Fruit fly (Drosophila melanogaster): ENCODE measurements around the gene rept.

rept gene

DNA sequence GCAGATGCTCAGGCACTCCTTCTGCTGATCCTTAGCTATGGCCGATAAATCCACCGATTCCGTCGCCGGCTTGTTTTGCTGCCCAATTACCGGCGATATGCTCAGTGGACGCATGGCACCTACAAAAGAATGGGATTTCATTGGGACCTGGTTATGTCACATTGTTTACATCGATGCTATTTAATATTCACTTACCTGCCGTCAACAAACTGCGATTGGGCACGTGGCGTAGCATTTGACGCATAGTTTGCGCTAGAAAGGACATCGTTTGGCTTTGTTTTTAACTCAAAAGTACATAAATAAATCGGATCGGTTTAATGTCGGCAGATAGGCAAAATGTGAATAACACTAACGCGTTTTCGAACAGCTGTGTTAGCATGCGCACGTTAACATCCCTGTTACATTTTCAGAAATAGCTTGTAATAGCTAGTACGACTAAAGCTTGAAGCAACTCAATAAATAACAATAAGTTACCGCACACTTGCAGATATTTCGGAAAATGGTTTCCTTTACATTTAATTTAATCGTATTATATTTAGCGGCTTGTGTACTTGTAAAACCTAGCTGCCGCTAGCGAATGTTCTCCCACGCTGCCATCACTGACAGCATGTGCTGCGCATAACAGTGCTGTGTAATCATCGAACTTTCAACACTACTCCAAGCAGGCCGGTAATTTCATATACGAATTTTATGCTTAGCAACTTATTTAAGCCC is at the start of gene rept, which contains the start of gene mRpL21 (continued):
- TF ChIP-seq oc (tag; optimal IDR thresholded peaks at IDR 0.05): no peak
- TF ChIP-seq Dek (tag; optimal IDR thresholded peaks at IDR 0.05): peak; percentile 11
- no peak for TF ChIP-seq CG6791 (GFP tag; IDR thresholded peaks at IDR 0.05; ENCODE audit: partially characterized antibody)
- peak; percentile 87 for TF ChIP-seq CG3281 (GFP tag; optimal IDR thresholded peaks at IDR 0.05)
- TF ChIP-seq chif (GFP tag; optimal IDR thresholded peaks at IDR 0.05): peak in 1 of 2 experiments; percentile 4
- TF ChIP-seq CG3407 (GFP tag; optimal IDR thresholded peaks at IDR 0.05): no peak
- TF ChIP-seq Ravus (GFP tag; IDR thresholded peaks at IDR 0.05): no peak
- peak; percentile 81 for TF ChIP-seq twi (tag; optimal IDR thresholded peaks at IDR 0.05)
- no peak for TF ChIP-seq CG11560 (tag; IDR thresholded peaks at IDR 0.05)
- TF ChIP-seq dmrt99B (tag; optimal IDR thresholded peaks at IDR 0.05): peak; percentile 39
- no peak for TF ChIP-seq CG13123 (GFP tag; optimal IDR thresholded peaks at IDR 0.05)
- TF ChIP-seq dpn (GFP tag; optimal IDR thresholded peaks at IDR 0.05): peak; percentile 63 to 70
- peak; percentile 42 for TF ChIP-seq Dp (GFP tag; optimal IDR thresholded peaks at IDR 0.05)
- TF ChIP-seq stwl (tag; optimal IDR thresholded peaks at IDR 0.05): peak; percentile 34
- peak; percentile 24 for TF ChIP-seq pb (GFP tag; optimal IDR thresholded peaks at IDR 0.05)
- TF ChIP-seq ci (GFP tag; IDR thresholded peaks at IDR 0.05): peak; percentile 47; the same call in 1 of the 3 replicates
- TF ChIP-seq al (GFP tag; IDR thresholded peaks at IDR 0.05): peak; percentile 26; the same call in 1 of the 2 replicates
- peak; percentile 10 for TF ChIP-seq gcm2 (GFP tag; optimal IDR thresholded peaks at IDR 0.05)
- no peak for TF ChIP-seq gt (GFP tag; IDR thresholded peaks at IDR 0.05)
- no peak for TF ChIP-seq Neu2 (GFP tag; optimal IDR thresholded peaks at IDR 0.05; ENCODE audit: borderline replicate concordance)
- peak; percentile 30 for TF ChIP-seq sd (tag; optimal IDR thresholded peaks at IDR 0.05)
- TF ChIP-seq prd (optimal IDR thresholded peaks at IDR 0.05): no peak
- TF ChIP-seq prd (GFP tag; IDR thresholded peaks at IDR 0.05): 0 out of 3 replicates have a peak, but pooled peaks have one; percentile 27
- no peak for TF ChIP-seq B-H1 (GFP tag; IDR thresholded peaks at IDR 0.05)
- peak; percentile 67 for TF ChIP-seq CG12659 (GFP tag; optimal IDR thresholded peaks at IDR 0.05)
- no peak for TF ChIP-seq CG16813 (GFP tag; IDR thresholded peaks at IDR 0.05; ENCODE audit: partially characterized antibody)
- peak; percentile 42 for TF ChIP-seq scrt (GFP tag; optimal IDR thresholded peaks at IDR 0.05)
- TF ChIP-seq CG15601 (tag; optimal IDR thresholded peaks at IDR 0.05): peak; percentile 27
- no peak for TF ChIP-seq CG11093 (GFP tag; IDR thresholded peaks at IDR 0.05)
- TF ChIP-seq tio (GFP tag; optimal IDR thresholded peaks at IDR 0.05): no peak
- peak; percentile 51 for TF ChIP-seq Bdp1 (GFP tag; optimal IDR thresholded peaks at IDR 0.05)
- TF ChIP-seq Meics (GFP tag; optimal IDR thresholded peaks at IDR 0.05): peak; percentile 29
- peak; percentile 87 for TF ChIP-seq CG2120 (GFP tag; optimal IDR thresholded peaks at IDR 0.05)
- TF ChIP-seq CG17802 (tag; optimal IDR thresholded peaks at IDR 0.05): no peak
- TF ChIP-seq pan (optimal IDR thresholded peaks at IDR 0.05): no peak
- peak in 1 of 2 experiments; percentile 42 for TF ChIP-seq pan (GFP tag; optimal IDR thresholded peaks at IDR 0.05 in 1 of 2, IDR thresholded peaks at IDR 0.05 in 1 of 2)
- TF ChIP-seq tna (GFP tag; IDR thresholded peaks at IDR 0.05; ENCODE audit: partially characterized antibody): no peak
- peak; percentile 3 for TF ChIP-seq tap (tag; optimal IDR thresholded peaks at IDR 0.05)
- peak; percentile 29 for TF ChIP-seq org-1 (GFP tag; optimal IDR thresholded peaks at IDR 0.05)
- peak; percentile 22 for TF ChIP-seq CG33213 (GFP tag; optimal IDR thresholded peaks at IDR 0.05)
- peak; percentile 34; the same call in 1 of the 2 replicates for TF ChIP-seq CG7372 (GFP tag; IDR thresholded peaks at IDR 0.05)
- TF ChIP-seq H15 (GFP tag; IDR thresholded peaks at IDR 0.05): no peak
- 0 out of 2 replicates have a peak, but pooled peaks have one; percentile 10 for TF ChIP-seq Rx (GFP tag; IDR thresholded peaks at IDR 0.05)
- no peak for TF ChIP-seq CG11696 (GFP tag; IDR thresholded peaks at IDR 0.05)
- peak; percentile 43 for TF ChIP-seq da (GFP tag; optimal IDR thresholded peaks at IDR 0.05)
- TF ChIP-seq onecut (GFP tag; IDR thresholded peaks at IDR 0.05): 0 out of 2 replicates have a peak, but pooled peaks have one; percentile 15
- no peak for TF ChIP-seq CG15073 (GFP tag; optimal IDR thresholded peaks at IDR 0.05)
- no peak for TF ChIP-seq sima (GFP tag; optimal IDR thresholded peaks at IDR 0.05)
- TF ChIP-seq CG3726 (GFP tag; IDR thresholded peaks at IDR 0.05): no peak
- peak; percentile 54 for TF ChIP-seq CG4617 (GFP tag; optimal IDR thresholded peaks at IDR 0.05; ENCODE audit: borderline replicate concordance)

All from whole organism, embryonic.